Fruit fly (Drosophila melanogaster) Kc167 (cell line): Measurements from ENCODE around the gene CG15443.

Experiments
- Myc ChIP-seq: fragments of >200 bp; optimal IDR thresholded peaks from 2 replicates; lab custom pipeline; 2017; ENCODE audit warnings: missing external identifiers
- Sin3A ChIP-seq: fragments of >200 bp; optimal IDR thresholded peaks from 2 replicates; lab custom pipeline; 2018; ENCODE audit warnings: missing external identifiers
- h ChIP-seq: fragments of >200 bp; optimal IDR thresholded peaks from 3 replicates; lab custom pipeline; 2018; ENCODE audit warnings: missing external identifiers
- insv ChIP-seq: fragments of >200 bp; optimal IDR thresholded peaks from 3 replicates; lab custom pipeline; 2018; ENCODE audit warnings: missing external identifiers
- psq ChIP-seq: fragments of >200 bp; optimal IDR thresholded peaks from 2 replicates; lab custom pipeline; 2017; ENCODE audit warnings: missing external identifiers
- ttk ChIP-seq: sonication (Bioruptor generic); optimal IDR thresholded peaks from 2 replicates; lab custom pipeline; 2017; ENCODE audit warnings: missing external identifiers

CG15443 gene

dm6 chr2L:4463323-4463722 lies at the start of gene CG15443, which contains the start of gene Paris:
TSS of gene CG15443 (minus strand) at chr2L:4463447.
TSS of gene Paris (plus strand) at chr2L:4463611.
- TF ChIP-seq ttk (no peak), h (no peak), insv (lab: Kevin White, UChicago) (no peak)

DNA sequence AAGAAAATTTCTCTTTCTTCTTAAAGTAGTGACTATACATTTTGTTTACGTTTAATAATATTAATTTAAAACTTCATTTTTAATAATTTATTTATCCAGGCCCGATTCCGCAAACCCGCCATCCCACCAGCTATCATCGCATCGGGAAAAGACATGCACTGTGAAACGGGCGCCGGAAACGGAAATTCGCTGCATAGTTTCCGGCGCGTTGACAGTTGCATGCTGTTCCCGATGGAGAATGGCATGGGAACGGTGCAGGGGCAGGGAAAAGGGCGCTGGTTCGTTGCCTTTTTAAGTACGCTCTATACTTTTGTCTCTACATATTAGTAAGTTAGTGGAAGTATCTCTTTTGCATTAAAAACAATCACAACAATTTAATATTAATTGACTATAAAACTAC lies 14.7 kb upstream of the CG15443 start:
- TF ChIP-seq Myc (lab: Kevin White, UChicago) (no peak), h (no peak), psq (lab: Kevin White, UChicago) (no peak), ttk (no peak), Sin3A (lab: Kevin White, UChicago) (no peak), insv (lab: Kevin White, UChicago) (no peak)

- TF ChIP-seq h = no peak
- no peak for TF ChIP-seq ttk
- TF ChIP-seq psq (lab: Kevin White, UChicago) = no peak
- TF ChIP-seq insv (lab: Kevin White, UChicago) = no peak
- TF ChIP-seq Myc (lab: Kevin White, UChicago) = no peak
- TF ChIP-seq Sin3A (lab: Kevin White, UChicago) = no peak
Observed at dm6 chr2L:4476672-4477273, 13.5 kb upstream of the CG15443 start, which contains the start of gene ine. TSS of gene ine (minus strand) at chr2L:4477022.

dm6 chr2L:4475422-4475821 lies 12.2 kb upstream of the CG15443 start:
- no peak for TF ChIP-seq h
- TF ChIP-seq Sin3A (lab: Kevin White, UChicago) = no peak
- TF ChIP-seq Myc (lab: Kevin White, UChicago) = no peak
- no peak for TF ChIP-seq insv (lab: Kevin White, UChicago)
- TF ChIP-seq psq (lab: Kevin White, UChicago) = no peak
- no peak for TF ChIP-seq ttk

- TF ChIP-seq psq (lab: Kevin White, UChicago) = no peak
- TF ChIP-seq h = no peak
- no peak for TF ChIP-seq Sin3A (lab: Kevin White, UChicago)
- TF ChIP-seq insv (lab: Kevin White, UChicago) = no peak
- no peak for TF ChIP-seq Myc (lab: Kevin White, UChicago)
- no peak for TF ChIP-seq ttk
Observed at dm6 chr2L:4464946-4465345, 1.7 kb upstream of the CG15443 start, which contains the start of gene FIG4. TSS of gene FIG4 (plus strand) at chr2L:4465174.

DNA sequence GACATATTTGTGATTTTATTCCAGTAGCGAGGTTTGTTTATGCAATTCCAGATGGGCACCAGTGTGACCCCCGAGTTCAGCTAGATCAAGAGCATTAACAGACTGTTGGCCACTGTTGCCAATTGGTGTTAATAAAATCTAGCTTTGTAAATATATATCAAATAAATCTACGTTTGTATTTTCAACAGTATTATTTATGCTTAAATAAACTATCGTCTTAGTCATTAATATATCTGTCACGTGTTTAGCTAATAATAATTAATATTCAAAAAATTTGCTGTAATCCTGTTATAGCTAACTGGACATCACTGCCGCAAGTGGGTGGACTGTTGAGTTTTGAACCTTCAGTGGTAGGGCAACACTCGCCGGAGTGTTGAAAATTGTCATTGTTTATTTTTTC lies 3.7 kb downstream of the CG15443 start, which contains the start of the genes mRpL27 and CG15435:
TSS of gene mRpL27 (minus strand) at position 96 of the 400 bp plus-strand sequence.
TSS of gene CG15435 (plus strand) at position 187 of the 400 bp plus-strand sequence.
- TF ChIP-seq Myc (lab: Kevin White, UChicago) (no peak), psq (lab: Kevin White, UChicago) (no peak), Sin3A (lab: Kevin White, UChicago) (no peak), h (no peak), insv (lab: Kevin White, UChicago) (no peak), ttk (no peak)

dm6 chr2L:4458119-4459056 lies 4.9 kb downstream of the CG15443 start, which contains the start of gene RpL27A:
TSS of gene RpL27A (minus strand) at chr2L:4458364.
- TF ChIP-seq Myc (lab: Kevin White, UChicago) (no peak), psq (lab: Kevin White, UChicago) (no peak), Sin3A (lab: Kevin White, UChicago) (no peak), ttk (no peak), insv (lab: Kevin White, UChicago) (no peak), h (no peak)

DNA sequence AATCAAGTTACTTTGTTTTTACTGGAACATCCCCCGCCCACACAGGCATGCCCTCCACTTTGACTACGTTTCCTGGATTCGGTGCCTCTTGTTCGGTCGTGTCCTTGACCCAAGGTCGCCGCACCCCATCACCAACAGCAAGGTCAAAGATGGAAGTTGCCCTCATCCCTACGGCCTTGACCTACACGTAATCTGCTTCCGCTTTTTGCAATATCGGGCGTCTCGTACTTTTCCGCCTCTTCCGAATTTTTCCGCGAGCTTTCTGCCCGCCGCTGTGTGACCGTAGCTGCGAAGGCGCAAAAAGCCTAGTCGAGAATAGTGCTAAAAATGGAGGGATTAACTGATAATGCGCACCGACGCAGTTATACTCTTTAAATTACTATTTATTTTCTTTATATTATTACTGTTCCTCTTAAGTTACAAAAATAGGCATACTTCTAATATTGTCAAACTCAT lies 6.7 kb downstream of the CG15443 start, which contains the start of gene Gs1l:
TSS of gene Gs1l (minus strand) at position 269 of the 456 bp plus-strand sequence.
- TF ChIP-seq Sin3A (lab: Kevin White, UChicago) = no peak
- no peak for TF ChIP-seq h
- TF ChIP-seq Myc (lab: Kevin White, UChicago) = no peak
- TF ChIP-seq ttk = no peak
- TF ChIP-seq insv (lab: Kevin White, UChicago) = no peak
- TF ChIP-seq psq (lab: Kevin White, UChicago) = no peak

- TF ChIP-seq h = no peak
- no peak for TF ChIP-seq Sin3A (lab: Kevin White, UChicago)
- TF ChIP-seq insv (lab: Kevin White, UChicago) = no peak
- no peak for TF ChIP-seq Myc (lab: Kevin White, UChicago)
- no peak for TF ChIP-seq psq (lab: Kevin White, UChicago)
- no peak for TF ChIP-seq ttk
Observed at dm6 chr2L:4454009-4454689, 9.1 kb downstream of the CG15443 start, which contains the start of the genes Secp43 and ND-B8. TSS of gene Secp43 (minus strand) at chr2L:4454453. TSS of gene ND-B8 (plus strand) at chr2L:4454626.

dm6 chr2L:4452798-4453197 lies 10.4 kb downstream of the CG15443 start, which contains the start of gene CG15439:
TSS of gene CG15439 (minus strand) at chr2L:4453038.
- TF ChIP-seq h (no peak), psq (lab: Kevin White, UChicago) (no peak), Myc (lab: Kevin White, UChicago) (no peak), insv (lab: Kevin White, UChicago) (no peak), ttk (no peak), Sin3A (lab: Kevin White, UChicago) (no peak)

DNA sequence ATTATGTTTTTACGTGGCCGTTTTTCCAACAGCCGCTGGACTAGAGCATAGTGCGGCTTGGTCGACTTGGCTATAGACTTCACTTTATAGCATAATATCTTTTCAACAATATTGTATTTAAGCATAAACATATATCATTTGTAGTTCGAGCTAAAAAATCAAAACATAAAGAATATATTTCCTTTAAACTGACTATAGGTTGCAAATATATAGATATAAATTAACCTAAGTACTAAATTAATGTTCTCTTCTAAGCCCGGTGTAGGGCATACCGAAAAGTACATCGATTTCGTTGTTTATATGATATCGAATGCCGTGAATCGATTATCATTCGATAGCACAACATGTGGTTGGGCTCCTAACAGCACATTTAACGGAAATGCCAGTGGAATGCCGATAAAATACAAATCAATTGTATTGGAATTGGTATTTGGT lies 14.6 kb downstream of the CG15443 start, which contains the start of gene MFS18:
TSS of gene MFS18 (minus strand) at position 54 of the 435 bp plus-strand sequence.
- TF ChIP-seq Myc (lab: Kevin White, UChicago) (no peak), Sin3A (lab: Kevin White, UChicago) (no peak), h (no peak), insv (lab: Kevin White, UChicago) (no peak), ttk (no peak), psq (lab: Kevin White, UChicago) (peak; percentile 40)
